Worm (Caenorhabditis elegans) whole organism, L4 larva: ENCODE data around the gene W09D6.4.

ENCODE experiments used
- D1046.2 ChIP-seq: fragments of 200-800 bp; sonication (Bioruptor generic); IDR thresholded peaks from 2 replicates; pipeline ENCODE4 v1.3.6; 2022; ENCODE audit warnings: missing genetic modification characterization, missing compliant biosample characterization
- F37D6.2 ChIP-seq: sonication (generic microtip); optimal IDR thresholded peaks from 2 replicates; lab custom pipeline; 2016; ENCODE audit warnings: mild to moderate bottlenecking, missing genetic modification characterization, missing compliant biosample characterization
- R02D3.7 ChIP-seq: fragments of 150-350 bp; sonication (generic microtip); optimal IDR thresholded peaks from 3 replicates; lab custom pipeline; 2014; ENCODE audit warnings: missing biosample characterization, missing genetic modification characterization
- T26A8.4 ChIP-seq: fragments of 200-800 bp; sonication (Bioruptor generic); IDR thresholded peaks from 2 replicates; pipeline ENCODE4 v1.3.6; 2022; ENCODE audit warnings: missing genetic modification characterization, missing compliant biosample characterization
- Y5F2A.4 ChIP-seq: fragments of 200-800 bp; sonication (Bioruptor generic); optimal IDR thresholded peaks from 2 replicates; lab custom pipeline; 2018; ENCODE audit warnings: mild to moderate bottlenecking, missing genetic modification characterization, missing compliant biosample characterization
- aha-1 ChIP-seq: fragments of 150-350 bp; peaks from one replicate; lab custom pipeline; 2014; ENCODE audit warnings: missing biosample characterization, missing genetic modification characterization
- aly-2 ChIP-seq: sonication (generic microtip); optimal IDR thresholded peaks from 2 replicates; lab custom pipeline; 2018; ENCODE audit warnings: missing biosample characterization, missing genetic modification characterization
- ceh-28 ChIP-seq: fragments of 150-350 bp; optimal IDR thresholded peaks from 2 replicates; lab custom pipeline; 2014; ENCODE audit warnings: missing biosample characterization, missing genetic modification reagents, missing genetic modification characterization
- ceh-62 ChIP-seq: sonication (generic microtip); optimal IDR thresholded peaks from 2 replicates; lab custom pipeline; 2017; ENCODE audit warnings: missing biosample characterization, missing genetic modification characterization
- ceh-82 ChIP-seq: sonication (generic microtip); optimal IDR thresholded peaks from 2 replicates; lab custom pipeline; 2017; ENCODE audit warnings: missing biosample characterization, missing genetic modification characterization
- dmd-8 ChIP-seq: fragments of 200-800 bp; sonication (Bioruptor generic); IDR thresholded peaks from 2 replicates; pipeline ENCODE4 v1.3.6; 2022; ENCODE audit warnings: missing genetic modification characterization, missing compliant biosample characterization
- dmd-9 ChIP-seq: fragments of 200-800 bp; sonication (Bioruptor generic); IDR thresholded peaks from 2 replicates; pipeline ENCODE4 v1.3.6; 2022; ENCODE audit warnings: missing genetic modification reagents, missing genetic modification characterization, missing compliant biosample characterization
- duxl-1 ChIP-seq: sonication (generic microtip); optimal IDR thresholded peaks from 2 replicates; lab custom pipeline; 2016; ENCODE audit warnings: mild to moderate bottlenecking, missing genetic modification characterization, moderate library complexity, missing compliant biosample characterization; ENCODE audit not compliant: poor library complexity
- dve-1 ChIP-seq: sonication (generic microtip); optimal IDR thresholded peaks from 2 replicates; lab custom pipeline; 2017; ENCODE audit warnings: antibody characterized with exemption, mild to moderate bottlenecking, missing genetic modification characterization, missing compliant biosample characterization; ENCODE audit not compliant: insufficient read depth
- egl-27 ChIP-seq: sonication (generic microtip); optimal IDR thresholded peaks from 3 replicates; lab custom pipeline; 2017; ENCODE audit warnings: missing biosample characterization, missing genetic modification reagents, missing genetic modification characterization
- fkh-10 ChIP-seq: fragments of 150-350 bp; optimal IDR thresholded peaks from 2 replicates; lab custom pipeline; 2014; ENCODE audit warnings: missing biosample characterization, missing genetic modification reagents, missing genetic modification characterization
- hif-1 ChIP-seq, 2 experiments: sonication (generic microtip); optimal IDR thresholded peaks; 2 replicates each; lab custom pipeline; 2016 to 2017; ENCODE audit warnings: missing compliant biosample characterization in 2 of 2, missing genetic modification characterization in 2 of 2, missing genetic modification reagents in 2 of 2, missing genotype in 2 of 2, mild to moderate bottlenecking in 1 of 2
- jun-1 ChIP-seq: fragments of 150-350 bp; optimal IDR thresholded peaks from 2 replicates; lab custom pipeline; 2014; ENCODE audit warnings: missing biosample characterization, missing genetic modification reagents, missing genetic modification characterization
- lin-13 ChIP-seq: fragments of 150-350 bp; optimal IDR thresholded peaks from 2 replicates; lab custom pipeline; 2014; ENCODE audit warnings: missing biosample characterization, missing genetic modification reagents, missing genetic modification characterization
- lin-38 ChIP-seq: fragments of 200-800 bp; sonication (Bioruptor generic); IDR thresholded peaks from 2 replicates; pipeline ENCODE4 v1.3.6; 2022; ENCODE audit warnings: missing genetic modification reagents, missing genetic modification characterization, missing compliant biosample characterization
- lir-3 ChIP-seq: sonication (generic microtip); optimal IDR thresholded peaks from 2 replicates; lab custom pipeline; 2016; ENCODE audit warnings: mild to moderate bottlenecking, missing genetic modification characterization, missing compliant biosample characterization
- lsy-2 ChIP-seq, 2 experiments: fragments of 150-350 bp in 1 of 2; sonication (generic microtip) in 1 of 2; optimal IDR thresholded peaks; 2 replicates each; lab custom pipeline; 2014 to 2017; ENCODE audit warnings: missing biosample characterization in 2 of 2, missing genetic modification characterization in 2 of 2
- madf-5 ChIP-seq, 2 experiments: fragments of 200-800 bp; sonication (Bioruptor generic); IDR thresholded peaks; 2 replicates each; pipeline ENCODE4 v1.3.6; 2022; ENCODE audit warnings: missing compliant biosample characterization in 2 of 2, missing genetic modification characterization in 2 of 2
- madf-9 ChIP-seq: fragments of 200-800 bp; sonication (Bioruptor generic); conservative IDR thresholded peaks from 2 replicates; pipeline ENCODE4 v1.3.6; 2022; ENCODE audit warnings: missing genetic modification reagents, missing genetic modification characterization, missing compliant biosample characterization
- mdt-29 ChIP-seq: fragments of 200-800 bp; sonication (Bioruptor generic); IDR thresholded peaks from 2 replicates; pipeline ENCODE4 v1.3.6; 2022; ENCODE audit warnings: missing genetic modification reagents, missing genetic modification characterization, missing compliant biosample characterization
- mep-1 ChIP-seq: fragments of 150-350 bp; sonication (generic microtip); optimal IDR thresholded peaks from 3 replicates; lab custom pipeline; 2014; ENCODE audit warnings: missing biosample characterization, missing genetic modification characterization
- mes-2 ChIP-seq: sonication (generic microtip); optimal IDR thresholded peaks from 2 replicates; lab custom pipeline; 2016; ENCODE audit warnings: missing genotype, mild to moderate bottlenecking, missing genetic modification characterization, missing compliant biosample characterization; ENCODE audit not compliant: poor library complexity, severe bottlenecking
- mxl-3 ChIP-seq: fragments of 200-800 bp; sonication (Bioruptor generic); optimal IDR thresholded peaks from 2 replicates; lab custom pipeline; 2018; ENCODE audit warnings: mild to moderate bottlenecking, missing genetic modification characterization, missing compliant biosample characterization
- nhr-102 ChIP-seq: sonication (generic microtip); optimal IDR thresholded peaks from 2 replicates; lab custom pipeline; 2016; ENCODE audit warnings: mild to moderate bottlenecking, missing genetic modification characterization, moderate library complexity, missing compliant biosample characterization
- nhr-237 ChIP-seq: sonication (generic microtip); optimal IDR thresholded peaks from 2 replicates; lab custom pipeline; 2017; ENCODE audit warnings: missing biosample characterization, missing genetic modification characterization
- nhr-25 ChIP-seq: sonication (generic microtip); optimal IDR thresholded peaks from 2 replicates; lab custom pipeline; 2017; ENCODE audit warnings: missing genetic modification characterization, mild to moderate bottlenecking, missing compliant biosample characterization, antibody characterized with exemption, moderate library complexity, borderline replicate concordance; ENCODE audit not compliant: insufficient read depth
- nhr-28 ChIP-seq: fragments of 150-350 bp; optimal IDR thresholded peaks from 2 replicates; lab custom pipeline; 2014; ENCODE audit warnings: missing biosample characterization, missing genetic modification characterization
- nhr-76 ChIP-seq: fragments of 150-350 bp; optimal IDR thresholded peaks from 2 replicates; lab custom pipeline; 2014; ENCODE audit warnings: missing biosample characterization, missing genetic modification characterization
- php-3 ChIP-seq: fragments of 200-800 bp; sonication (Bioruptor generic); IDR thresholded peaks from 2 replicates; pipeline ENCODE4 v1.3.6; 2022; ENCODE audit warnings: missing genetic modification reagents, missing genetic modification characterization, missing compliant biosample characterization
- pqm-1 ChIP-seq: sonication (generic microtip); optimal IDR thresholded peaks from 2 replicates; lab custom pipeline; 2017; ENCODE audit warnings: missing biosample characterization, missing genetic modification characterization
- saeg-2 ChIP-seq: fragments of 200-800 bp; sonication (Bioruptor generic); IDR thresholded peaks from 2 replicates; pipeline ENCODE4 v1.3.6; 2022; ENCODE audit warnings: missing genetic modification reagents, missing genetic modification characterization, missing compliant biosample characterization
- sdz-12 ChIP-seq: fragments of 200-800 bp; sonication (Bioruptor generic); optimal IDR thresholded peaks from 2 replicates; lab custom pipeline; 2018; ENCODE audit warnings: mild to moderate bottlenecking, missing genetic modification characterization, missing compliant biosample characterization
- skn-1 ChIP-seq: fragments of 150-350 bp; optimal IDR thresholded peaks from 2 replicates; lab custom pipeline; 2014; ENCODE audit warnings: missing biosample characterization, missing genetic modification characterization
- snpc-1.2 ChIP-seq: fragments of 200-800 bp; sonication (Bioruptor generic); IDR thresholded peaks from 2 replicates; pipeline ENCODE4 v1.3.6; 2022; ENCODE audit warnings: missing genetic modification reagents, missing genetic modification characterization, missing compliant biosample characterization
- snpc-4 ChIP-seq: fragments of 150-350 bp; optimal IDR thresholded peaks from 2 replicates; lab custom pipeline; 2014; ENCODE audit warnings: missing biosample characterization, missing genetic modification characterization
- tag-97 ChIP-seq: fragments of 200-800 bp; sonication (Bioruptor generic); IDR thresholded peaks from 2 replicates; pipeline ENCODE4 v1.3.6; 2022; ENCODE audit warnings: missing genetic modification characterization, missing compliant biosample characterization
- unc-39 ChIP-seq: sonication (generic microtip); optimal IDR thresholded peaks from 2 replicates; lab custom pipeline; 2017; ENCODE audit warnings: missing biosample characterization, missing genetic modification characterization
- unc-62 ChIP-seq, 3 experiments: fragments of 150-350 bp in 1 of 3; sonication (generic microtip); optimal IDR thresholded peaks in 2 of 3; peaks in 1 of 3; 1 replicate in 1 of 3; 2 replicates in 2 of 3; lab custom pipeline; 2014 to 2017; ENCODE audit warnings: missing biosample characterization in 3 of 3, missing genetic modification characterization in 3 of 3, missing genetic modification reagents in 3 of 3, missing genotype in 1 of 3
- vab-7 ChIP-seq: fragments of 200-800 bp; sonication (Bioruptor generic); IDR thresholded peaks from 2 replicates; pipeline ENCODE4 v1.3.6; 2022; ENCODE audit warnings: missing genetic modification reagents, missing genetic modification characterization, missing compliant biosample characterization
- zfp-2 ChIP-seq: sonication (generic microtip); optimal IDR thresholded peaks from 2 replicates; lab custom pipeline; 2016; ENCODE audit warnings: mild to moderate bottlenecking, missing genetic modification characterization, missing compliant biosample characterization
- zfp-3 ChIP-seq: fragments of 200-800 bp; sonication (Bioruptor generic); conservative IDR thresholded peaks from 2 replicates; pipeline ENCODE4 v1.3.6; 2022; ENCODE audit warnings: missing genetic modification reagents, missing genetic modification characterization, missing compliant biosample characterization

Gene W09D6.4

ce11 chrIII:11087442-11087841 is 7.9 kb downstream of the W09D6.4 start (continued):
- TF ChIP-seq madf-5 (GFP tag; IDR thresholded peaks at IDR 0.05; lab: Robert Waterston, UW) (no peak), T26A8.4 (GFP tag; lab: Robert Waterston, UW) (no peak), Y5F2A.4 (GFP tag; lab: Kevin White, UChicago) (no peak), duxl-1 (tag; lab: Kevin White, UChicago) (no peak), php-3 (GFP tag; lab: Robert Waterston, UW) (no peak), hif-1 (tag; optimal IDR thresholded peaks at IDR 0.05; lab: Kevin White, UChicago) (no peak), snpc-4 (no peak), lsy-2 (tag; optimal IDR thresholded peaks at IDR 0.05; lab: Kevin White, UChicago) (peak in 1 of 2 experiments; percentile 8)
- TF ChIP-seq, all 104 proteins: peak for 14

- no peak for TF ChIP-seq egl-27 (tag; lab: Kevin White, UChicago)
- no peak for TF ChIP-seq ceh-62
- TF ChIP-seq zfp-2: no peak
- no peak for TF ChIP-seq tag-97 (GFP tag; lab: Robert Waterston, UW)
- TF ChIP-seq mdt-29 (GFP tag; lab: Robert Waterston, UW): no peak
- no peak for TF ChIP-seq F37D6.2 (tag; lab: Kevin White, UChicago)
- TF ChIP-seq jun-1 (tag; lab: Kevin White, UChicago): no peak
- no peak for TF ChIP-seq duxl-1 (tag; lab: Kevin White, UChicago)
- TF ChIP-seq aha-1 (tag; lab: Kevin White, UChicago): no peak
- TF ChIP-seq dve-1: no peak
- no peak for TF ChIP-seq fkh-10 (GFP tag; lab: Kevin White, UChicago)
- TF ChIP-seq nhr-102 (tag; lab: Kevin White, UChicago): no peak
- TF ChIP-seq dmd-8: no peak
- no peak for TF ChIP-seq saeg-2 (GFP tag; lab: Robert Waterston, UW)
- TF ChIP-seq unc-39 (tag; lab: Kevin White, UChicago): no peak
- no peak for TF ChIP-seq sdz-12 (GFP tag; lab: Kevin White, UChicago)
- no peak for TF ChIP-seq zfp-3 (GFP tag; lab: Robert Waterston, UW)
- no peak for TF ChIP-seq lin-38
- no peak for TF ChIP-seq ceh-82
Observed at ce11 chrIII:11088187-11088586, 8.6 kb downstream of the W09D6.4 start, which contains the start of gene W09D6.5. Gene W09D6.5, plus strand, starts transcription at chrIII:11088487.

ce11 chrIII:11090112-11090648 is 10.6 kb downstream of the W09D6.4 start:
- TF ChIP-seq D1046.2 (GFP tag; lab: Robert Waterston, UW) (no peak), duxl-1 (tag; lab: Kevin White, UChicago) (peak; percentile 59), pqm-1 (tag; lab: Kevin White, UChicago) (no peak), nhr-25 (peak; percentile 65), aly-2 (tag; lab: Kevin White, UChicago) (no peak), nhr-237 (tag; lab: Kevin White, UChicago) (no peak), R02D3.7 (tag; lab: Kevin White, UChicago) (no peak), nhr-28 (tag; lab: Kevin White, UChicago) (no peak), skn-1 (tag; lab: Kevin White, UChicago) (no peak), dve-1 (peak; percentile 40), mep-1 (tag; lab: Kevin White, UChicago) (peak; percentile 49), lin-13 (peak; percentile 30), madf-9 (GFP tag; lab: Robert Waterston, UW) (no peak; the same call in 1 of the 2 replicates), unc-62 (GFP tag; optimal IDR thresholded peaks at IDR 0.05 in 1 of 2; lab: Kevin White, UChicago) (no peak), unc-62 (tag; optimal IDR thresholded peaks at IDR 0.05; lab: Kevin White, UChicago) (no peak), snpc-1.2 (GFP tag; lab: Robert Waterston, UW) (peak; percentile 70; the same call in 1 of the 2 replicates), mes-2 (tag; lab: Kevin White, UChicago) (peak; percentile 77), vab-7 (GFP tag; lab: Robert Waterston, UW) (peak; percentile 42; the same call in 1 of the 2 replicates), hif-1 (tag; optimal IDR thresholded peaks at IDR 0.05; lab: Kevin White, UChicago) (no peak), Y5F2A.4 (GFP tag; lab: Kevin White, UChicago) (no peak), mxl-3 (GFP tag; lab: Kevin White, UChicago) (peak; percentile 13), lin-38 (peak; percentile 60), F37D6.2 (tag; lab: Kevin White, UChicago) (no peak), lir-3 (tag; lab: Kevin White, UChicago) (no peak), ceh-28 (tag; lab: Kevin White, UChicago) (no peak), fkh-10 (GFP tag; lab: Kevin White, UChicago) (no peak), snpc-4 (peak; percentile 90), nhr-76 (tag; lab: Kevin White, UChicago) (no peak), dmd-9 (0 out of 2 replicates have a peak, but pooled peaks have one; percentile 17)
